Worm (Caenorhabditis elegans) whole organism, mixed stage, embryonic: ENCODE measurements around the gene sng-1.
"Not testable (repeated sequence)": the region's sequence is repeated elsewhere in the genome, so short reads cannot be mapped to it uniquely, and the experiment has no call there.

Experiments
- bed-3 ChIP-seq: fragments of 200-800 bp; sonication (Bioruptor generic); optimal IDR thresholded peaks from 3 replicates; lab custom pipeline; 2018; ENCODE audit warnings: mild to moderate bottlenecking, missing genetic modification characterization, moderate library complexity, missing compliant biosample characterization
- blmp-1 ChIP-seq: fragments of 150-350 bp; optimal IDR thresholded peaks from 2 replicates; lab custom pipeline; 2014; ENCODE audit warnings: missing biosample characterization, missing genetic modification characterization
- ceh-39 ChIP-seq: fragments of 150-350 bp; optimal IDR thresholded peaks from 2 replicates; lab custom pipeline; 2014; ENCODE audit warnings: missing biosample characterization, missing genetic modification characterization
- ceh-43 ChIP-seq: fragments of 200-800 bp; sonication (Bioruptor generic); optimal IDR thresholded peaks from 2 replicates; lab custom pipeline; 2018; ENCODE audit warnings: mild to moderate bottlenecking, missing genetic modification characterization, moderate library complexity, missing compliant biosample characterization
- ces-1 ChIP-seq: fragments of 150-350 bp; optimal IDR thresholded peaks from 2 replicates; lab custom pipeline; 2014; ENCODE audit warnings: missing biosample characterization, missing genetic modification reagents, missing genetic modification characterization
- elt-1 ChIP-seq: sonication (generic microtip); optimal IDR thresholded peaks from 2 replicates; lab custom pipeline; 2017; ENCODE audit warnings: missing genetic modification characterization, mild to moderate bottlenecking, missing compliant biosample characterization, antibody characterized with exemption, moderate library complexity, borderline replicate concordance; ENCODE audit not compliant: insufficient read depth
- flh-1 ChIP-seq: fragments of 200-800 bp; sonication (Bioruptor generic); optimal IDR thresholded peaks from 2 replicates; lab custom pipeline; 2018; ENCODE audit warnings: mild to moderate bottlenecking, missing genetic modification characterization, moderate library complexity, missing compliant biosample characterization
- ham-2 ChIP-seq: fragments of 200-800 bp; sonication (Bioruptor generic); optimal IDR thresholded peaks from 2 replicates; lab custom pipeline; 2018; ENCODE audit warnings: mild to moderate bottlenecking, missing genetic modification characterization, missing compliant biosample characterization
- hlh-1 ChIP-seq: fragments of 150-350 bp; optimal IDR thresholded peaks from 2 replicates; lab custom pipeline; 2014; ENCODE audit warnings: missing biosample characterization, missing genetic modification reagents, missing genetic modification characterization
- lin-13 ChIP-seq: fragments of 150-350 bp; optimal IDR thresholded peaks from 2 replicates; lab custom pipeline; 2014; ENCODE audit warnings: missing biosample characterization, missing genetic modification characterization
- lin-32 ChIP-seq: fragments of 200-800 bp; sonication (Bioruptor generic); optimal IDR thresholded peaks from 2 replicates; lab custom pipeline; 2018; ENCODE audit warnings: mild to moderate bottlenecking, missing genetic modification characterization, missing compliant biosample characterization
- mab-5 ChIP-seq: fragments of 150-350 bp; optimal IDR thresholded peaks from 2 replicates; lab custom pipeline; 2014; ENCODE audit warnings: missing biosample characterization, missing genetic modification characterization
- mls-2 ChIP-seq: sonication (generic microtip); optimal IDR thresholded peaks from 2 replicates; lab custom pipeline; 2016; ENCODE audit warnings: mild to moderate bottlenecking, missing genetic modification characterization, moderate library complexity, missing compliant biosample characterization
- nhr-12 ChIP-seq: fragments of 150-350 bp; optimal IDR thresholded peaks from 2 replicates; lab custom pipeline; 2014; ENCODE audit warnings: missing biosample characterization, missing genetic modification characterization
- nhr-237 ChIP-seq: fragments of 150-350 bp; optimal IDR thresholded peaks from 2 replicates; lab custom pipeline; 2014; ENCODE audit warnings: missing biosample characterization, missing genetic modification characterization
- nhr-28 ChIP-seq: fragments of 150-350 bp; optimal IDR thresholded peaks from 2 replicates; lab custom pipeline; 2014; ENCODE audit warnings: missing biosample characterization, missing genetic modification characterization
- nhr-76 ChIP-seq: sonication (generic microtip); optimal IDR thresholded peaks from 2 replicates; lab custom pipeline; 2017; ENCODE audit warnings: missing biosample characterization, missing genetic modification characterization
- pha-4 ChIP-seq: fragments of 150-350 bp; optimal IDR thresholded peaks from 2 replicates; lab custom pipeline; 2018; ENCODE audit warnings: missing biosample characterization, missing genetic modification reagents, missing genetic modification characterization
- sem-2 ChIP-seq: fragments of 200-800 bp; sonication (Bioruptor generic); optimal IDR thresholded peaks from 2 replicates; lab custom pipeline; 2018; ENCODE audit warnings: mild to moderate bottlenecking, missing genetic modification characterization, missing compliant biosample characterization
- snpc-4 ChIP-seq: fragments of 150-350 bp; optimal IDR thresholded peaks from 2 replicates; lab custom pipeline; 2014; ENCODE audit warnings: missing biosample characterization, missing genetic modification characterization
- sptf-1 ChIP-seq: sonication (generic microtip); optimal IDR thresholded peaks from 2 replicates; lab custom pipeline; 2017; ENCODE audit warnings: mild to moderate bottlenecking, missing genetic modification characterization, moderate library complexity, missing compliant biosample characterization
- unc-120 ChIP-seq: sonication (generic microtip); optimal IDR thresholded peaks from 2 replicates; lab custom pipeline; 2017; ENCODE audit warnings: missing genetic modification characterization, missing compliant biosample characterization; ENCODE audit not compliant: poor library complexity, severe bottlenecking
- unc-39 ChIP-seq: fragments of 150-350 bp; optimal IDR thresholded peaks from 2 replicates; lab custom pipeline; 2014; ENCODE audit warnings: missing biosample characterization, missing genetic modification characterization
- unc-62 ChIP-seq: fragments of 150-350 bp; optimal IDR thresholded peaks from 2 replicates; lab custom pipeline; 2014; ENCODE audit warnings: missing biosample characterization, missing genetic modification reagents, missing genetic modification characterization
- zip-8 ChIP-seq: fragments of 150-350 bp; optimal IDR thresholded peaks from 2 replicates; lab custom pipeline; 2014; ENCODE audit warnings: missing biosample characterization, missing genetic modification characterization
- ztf-11 ChIP-seq: fragments of 150-350 bp; optimal IDR thresholded peaks from 2 replicates; lab custom pipeline; 2014; ENCODE audit warnings: missing biosample characterization, missing genetic modification characterization

sng-1 gene

ce11 chrX:7343747-7344146, 16.3 kb downstream of the sng-1 start, which contains the start of gene C07D8.5:
TSS of gene C07D8.5 (plus strand) at chrX:7344047.
- TF ChIP-seq bed-3 (no peak), nhr-12 (tag; lab: Kevin White, UChicago) (no peak), ceh-43 (GFP tag; lab: Kevin White, UChicago) (no peak), sem-2 (no peak), blmp-1 (tag; lab: Kevin White, UChicago) (no peak), sptf-1 (no peak), unc-120 (tag; lab: Kevin White, UChicago) (no peak), nhr-237 (tag; lab: Kevin White, UChicago) (no peak), mls-2 (tag; lab: Kevin White, UChicago) (no peak), snpc-4 (tag; lab: Kevin White, UChicago) (no peak), unc-62 (GFP tag; lab: Kevin White, UChicago) (no peak), ztf-11 (tag; lab: Kevin White, UChicago) (no peak), lin-13 (tag; lab: Kevin White, UChicago) (no peak), nhr-28 (tag; lab: Kevin White, UChicago) (no peak), ham-2 (GFP tag; lab: Kevin White, UChicago) (no peak), zip-8 (tag; lab: Kevin White, UChicago) (no peak), pha-4 (tag; lab: Kevin White, UChicago) (no peak), ceh-39 (tag; lab: Kevin White, UChicago) (no peak), flh-1 (GFP tag; lab: Kevin White, UChicago) (no peak)

- not testable (repeated sequence) for TF ChIP-seq lin-13 (tag; lab: Kevin White, UChicago); nhr-76 (tag; lab: Kevin White, UChicago); ham-2 (GFP tag; lab: Kevin White, UChicago)
Measured at ce11 chrX:7365267-7365666, 37.9 kb downstream of the sng-1 start, which contains the start of gene C56G3.2. TSS of gene C56G3.2 (plus strand) at chrX:7365567.

DNA sequence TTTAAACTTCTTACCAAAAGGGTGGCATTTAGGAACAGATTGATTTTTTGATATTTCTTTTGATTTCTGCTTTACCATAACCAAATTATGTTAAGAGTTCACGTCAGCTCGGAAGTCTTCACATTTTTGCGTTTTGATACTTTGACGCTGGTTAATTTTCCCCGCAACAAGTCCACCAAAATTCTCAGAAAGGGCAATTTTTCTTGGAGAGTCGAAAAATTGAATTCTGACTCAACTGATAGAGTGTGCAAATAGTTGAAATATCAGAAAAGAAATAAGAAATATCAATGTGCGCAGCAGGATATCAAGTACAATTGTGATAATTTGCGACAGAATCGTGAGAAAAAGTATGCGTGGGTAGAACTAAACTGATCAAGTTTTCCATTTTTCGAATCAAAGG, 42.4 kb downstream of the sng-1 start:
- TF ChIP-seq unc-39 (tag; lab: Kevin White, UChicago) = no peak
- TF ChIP-seq zip-8 (tag; lab: Kevin White, UChicago) = no peak

ce11 chrX:7371945-7372344, 44.5 kb downstream of the sng-1 start:
- TF ChIP-seq ces-1 (peak; percentile 63), mls-2 (tag; lab: Kevin White, UChicago) (no peak), mab-5 (tag; lab: Kevin White, UChicago) (no peak), nhr-76 (tag; lab: Kevin White, UChicago) (no peak), ztf-11 (tag; lab: Kevin White, UChicago) (no peak), lin-32 (no peak)
- TF ChIP-seq, all 35 proteins: peak for 1

DNA sequence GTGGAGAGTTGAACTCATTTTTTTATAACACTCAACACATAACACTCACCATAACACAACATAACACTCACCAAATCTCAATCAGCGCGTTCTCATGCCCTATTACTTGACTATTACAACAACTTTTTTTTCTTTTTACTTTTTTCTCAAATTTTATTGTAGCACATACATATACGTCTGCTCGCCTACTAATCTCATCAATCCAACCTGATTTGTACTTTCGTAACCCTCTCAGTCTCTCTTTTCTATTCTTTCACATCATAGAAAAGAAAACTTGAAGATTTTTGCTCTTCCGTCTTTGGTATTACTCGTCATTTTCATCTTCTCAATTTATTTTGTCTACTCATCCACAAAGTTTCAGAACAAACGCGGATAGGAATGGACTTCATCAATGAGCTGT, 49.5 kb downstream of the sng-1 start, which contains the start of gene npr-8:
TSS of gene npr-8 (plus strand) at position 362 of the 400 bp plus-strand sequence.
- TF ChIP-seq ces-1 (peak; percentile 48), lin-13 (tag; lab: Kevin White, UChicago) (no peak), elt-1 (tag; lab: Kevin White, UChicago) (no peak)

DNA sequence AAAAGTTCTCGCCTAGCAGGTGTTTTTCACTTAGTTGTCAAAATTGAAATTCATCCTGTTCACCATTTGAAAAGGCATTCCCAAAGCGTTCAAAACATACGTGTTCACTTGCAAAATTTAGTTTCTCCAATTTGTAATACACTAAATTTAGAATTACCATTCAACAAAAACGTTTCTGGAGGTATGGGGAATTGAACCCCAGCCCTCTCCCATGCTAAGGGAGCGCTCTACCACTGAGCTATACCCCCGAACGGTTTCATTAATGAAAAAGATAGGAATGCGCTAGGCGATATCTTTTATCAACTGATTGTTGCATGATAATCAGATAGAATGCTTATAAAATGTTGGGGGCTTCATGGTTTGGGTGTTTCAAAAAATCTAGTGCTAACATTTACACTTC, 51.2 kb downstream of the sng-1 start:
- no peak for TF ChIP-seq hlh-1 (tag; lab: Kevin White, UChicago)
